Worm (Caenorhabditis elegans): ENCODE measurements around the gene str-129.

ce11 chrV:8090595-8090994 is 1.7 kb downstream of the str-129 start, which contains the start of gene str-130:
- TF ChIP-seq hmbx-1 (tag; optimal IDR thresholded peaks at IDR 0.05) (no peak), ama-1 (optimal IDR thresholded peaks at IDR 0.05) (no peak), flt-1 (GFP tag; IDR thresholded peaks at IDR 0.05) (no peak), ceh-13 (GFP tag; optimal IDR thresholded peaks at IDR 0.05) (no peak), tra-4 (tag; optimal IDR thresholded peaks at IDR 0.05) (no peak), tbx-11 (GFP tag; IDR thresholded peaks at IDR 0.05) (no peak), F13C5.2 (tag; optimal IDR thresholded peaks at IDR 0.05) (no peak), scrt-1 (GFP tag; IDR thresholded peaks at IDR 0.05) (no peak), ets-7 (tag; optimal IDR thresholded peaks at IDR 0.05) (no peak)
